Worm (Caenorhabditis elegans): ENCODE data around the gene ZC412.3.

DNA sequence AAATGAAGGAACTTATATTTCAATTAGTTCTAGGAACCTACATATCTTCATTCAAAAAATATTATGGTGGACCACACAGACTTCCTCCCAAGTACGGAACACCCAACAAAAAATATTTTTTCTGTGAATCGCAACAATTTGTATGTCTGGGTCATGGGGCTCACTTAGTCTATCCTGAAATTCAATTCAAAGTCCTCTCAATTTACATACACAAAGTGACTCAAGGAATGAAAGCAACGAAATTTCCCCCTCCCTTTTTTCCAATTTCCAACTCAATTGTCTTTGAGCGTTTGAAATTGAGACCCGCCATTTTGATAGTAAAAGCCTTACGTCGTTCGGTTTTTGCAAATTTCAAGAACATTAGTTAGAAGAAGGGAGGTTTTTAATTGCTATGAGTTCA lies 12.0 kb downstream of the ZC412.3 start:
- TF ChIP-seq sea-1 (GFP tag; conservative IDR thresholded peaks at IDR 0.05) (no peak), hnd-1 (tag; optimal IDR thresholded peaks at IDR 0.05) (no peak), ceh-36 (tag; optimal IDR thresholded peaks at IDR 0.05) (no peak), B0310.2 (tag; optimal IDR thresholded peaks at IDR 0.05) (no peak), ama-1 (optimal IDR thresholded peaks at IDR 0.05) (no peak), aly-1 (tag; optimal IDR thresholded peaks at IDR 0.05) (no peak), tbx-11 (GFP tag; IDR thresholded peaks at IDR 0.05) (no peak), pes-1 (GFP tag; IDR thresholded peaks at IDR 0.05) (no peak), tra-4 (tag; optimal IDR thresholded peaks at IDR 0.05) (no peak), scrt-1 (GFP tag; IDR thresholded peaks at IDR 0.05) (no peak), tbx-37 (GFP tag; conservative IDR thresholded peaks at IDR 0.05) (no peak), flt-1 (GFP tag; IDR thresholded peaks at IDR 0.05) (no peak)
